Worm (Caenorhabditis elegans) whole organism, late embryonic: Measurements from ENCODE around the gene lgc-35.

ENCODE experiments used
- T23F11.4 ChIP-seq: fragments of 200-800 bp; sonication (Bioruptor generic); optimal IDR thresholded peaks from 2 replicates; lab custom pipeline; 2018; ENCODE audit warnings: mild to moderate bottlenecking, missing genetic modification characterization, missing compliant biosample characterization
- ama-1 ChIP-seq: fragments of 150-350 bp; optimal IDR thresholded peaks from 2 replicates; lab custom pipeline; 2014
- eyg-1 ChIP-seq: sonication (generic microtip); optimal IDR thresholded peaks from 2 replicates; lab custom pipeline; 2016; ENCODE audit warnings: missing genotype, missing genetic modification characterization, missing compliant biosample characterization
- fkh-10 ChIP-seq: fragments of 150-350 bp; optimal IDR thresholded peaks from 2 replicates; lab custom pipeline; 2014; ENCODE audit warnings: missing biosample characterization, missing genetic modification reagents, missing genetic modification characterization
- lin-11 ChIP-seq: fragments of 200-800 bp; sonication (Bioruptor generic); optimal IDR thresholded peaks from 2 replicates; lab custom pipeline; 2018; ENCODE audit warnings: mild to moderate bottlenecking, missing genetic modification characterization, missing compliant biosample characterization
- madf-2 ChIP-seq: sonication (generic microtip); optimal IDR thresholded peaks from 2 replicates; lab custom pipeline; 2017; ENCODE audit warnings: missing genetic modification characterization, missing compliant biosample characterization
- nhr-11 ChIP-seq: fragments of 150-350 bp; optimal IDR thresholded peaks from 2 replicates; lab custom pipeline; 2014; ENCODE audit warnings: missing biosample characterization, missing genetic modification characterization
- pha-2 ChIP-seq: sonication (generic microtip); optimal IDR thresholded peaks from 2 replicates; lab custom pipeline; 2017; ENCODE audit warnings: mild to moderate bottlenecking, missing genetic modification characterization, missing compliant biosample characterization
- pha-4 ChIP-seq: fragments of 150-350 bp; optimal IDR thresholded peaks from 2 replicates; lab custom pipeline; 2018; ENCODE audit warnings: missing biosample characterization, missing genetic modification reagents, missing genetic modification characterization
- pqm-1 ChIP-seq: sonication (generic microtip); optimal IDR thresholded peaks from 2 replicates; lab custom pipeline; 2016; ENCODE audit warnings: missing genetic modification characterization, missing compliant biosample characterization
- sox-4 ChIP-seq: sonication (generic microtip); optimal IDR thresholded peaks from 2 replicates; lab custom pipeline; 2017; ENCODE audit warnings: mild to moderate bottlenecking, missing genetic modification characterization, inconsistent platforms, missing compliant biosample characterization
- unc-3 ChIP-seq, 2 experiments: fragments of 200-800 bp in 1 of 2; sonication (Bioruptor generic) in 1 of 2; sonication (generic microtip) in 1 of 2; conservative IDR thresholded peaks in 1 of 2; optimal IDR thresholded peaks in 1 of 2; 2 replicates each; pipeline versions ENCODE4 v1.3.6 to Lab custom; 2016 to 2022; ENCODE audit warnings: missing compliant biosample characterization in 2 of 2, missing genetic modification characterization in 2 of 2, missing genetic modification reagents in 1 of 2

DNA sequence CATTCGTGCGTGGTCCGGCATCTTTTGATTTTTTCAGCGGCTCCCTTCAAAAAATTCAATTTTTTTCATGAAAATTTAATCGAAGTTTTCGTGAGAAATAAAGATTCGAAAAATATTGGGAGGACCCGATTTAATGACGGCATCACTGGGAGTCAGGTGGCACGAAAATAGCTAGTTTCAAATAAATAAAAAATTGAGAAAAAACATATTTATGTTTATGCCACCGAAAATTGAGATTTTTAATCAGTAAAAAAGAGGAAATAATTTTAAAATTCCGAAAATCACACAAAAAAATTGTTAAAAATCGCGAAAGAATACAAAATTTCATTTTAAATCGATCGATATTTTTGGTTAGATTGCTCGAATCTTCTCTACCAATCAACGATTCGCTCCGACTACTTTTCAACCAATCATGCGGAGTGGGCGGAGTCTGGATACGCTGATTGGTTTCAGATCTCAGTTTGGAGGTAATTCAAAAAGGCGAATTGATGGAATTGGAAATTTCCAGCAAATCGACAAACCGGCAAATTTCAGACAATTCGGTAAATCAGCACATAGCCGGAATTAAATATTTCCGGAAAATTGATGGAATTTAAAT, 38.2 kb upstream of the lgc-35 start, which contains the start of gene gsy-1:
- TF ChIP-seq sox-4 (no peak), fkh-10 (no peak), pha-4 (tag; lab: Kevin White, UChicago) (no peak), unc-3 (GFP tag; conservative IDR thresholded peaks at IDR 0.05; lab: Robert Waterston, UW) (no peak), unc-3 (tag; optimal IDR thresholded peaks at IDR 0.05; lab: Kevin White, UChicago) (no peak), eyg-1 (tag; lab: Kevin White, UChicago) (no peak), pqm-1 (tag; lab: Kevin White, UChicago) (no peak), lin-11 (tag; lab: Kevin White, UChicago) (no peak), pha-2 (tag; lab: Kevin White, UChicago) (no peak), ama-1 (no peak), nhr-11 (no peak), madf-2 (tag; lab: Kevin White, UChicago) (no peak), T23F11.4 (GFP tag; lab: Kevin White, UChicago) (no peak)
